Worm (Caenorhabditis elegans) whole organism, late embryonic: Measurements from ENCODE around the gene W09G12.10.
A peak's percentile ranks its signal among the peaks of the same experiment; 100 is the strongest.

Source experiments
- C08G9.2 ChIP-seq: sonication (generic microtip); optimal IDR thresholded peaks from 2 replicates; lab custom pipeline; 2016; ENCODE audit warnings: mild to moderate bottlenecking, missing genetic modification characterization, moderate library complexity, missing compliant biosample characterization
- F13H6.1 ChIP-seq: sonication (generic microtip); optimal IDR thresholded peaks from 2 replicates; lab custom pipeline; 2016; ENCODE audit warnings: missing genetic modification characterization, missing compliant biosample characterization
- K02D7.2 ChIP-seq: sonication (generic microtip); optimal IDR thresholded peaks from 2 replicates; lab custom pipeline; 2017; ENCODE audit warnings: mild to moderate bottlenecking, missing genetic modification characterization, missing compliant biosample characterization
- T23F11.4 ChIP-seq: fragments of 200-800 bp; sonication (Bioruptor generic); optimal IDR thresholded peaks from 2 replicates; lab custom pipeline; 2018; ENCODE audit warnings: mild to moderate bottlenecking, missing genetic modification characterization, missing compliant biosample characterization
- ceh-19 ChIP-seq: fragments of 200-800 bp; sonication (Bioruptor generic); optimal IDR thresholded peaks from 2 replicates; lab custom pipeline; 2018; ENCODE audit warnings: mild to moderate bottlenecking, missing genetic modification characterization, missing compliant biosample characterization
- ceh-31 ChIP-seq: sonication (generic microtip); optimal IDR thresholded peaks from 2 replicates; lab custom pipeline; 2016; ENCODE audit warnings: missing genetic modification characterization, missing compliant biosample characterization
- ceh-45 ChIP-seq: fragments of 200-800 bp; sonication (Bioruptor generic); IDR thresholded peaks from 2 replicates; pipeline ENCODE4 v1.3.6; 2022; ENCODE audit warnings: missing genetic modification reagents, missing genetic modification characterization, missing compliant biosample characterization
- ceh-6 ChIP-seq: fragments of 200-800 bp; sonication (Bioruptor generic); optimal IDR thresholded peaks from 2 replicates; lab custom pipeline; 2018; ENCODE audit warnings: mild to moderate bottlenecking, missing genetic modification characterization, missing compliant biosample characterization
- che-1 ChIP-seq: sonication (generic microtip); optimal IDR thresholded peaks from 2 replicates; lab custom pipeline; 2016; ENCODE audit warnings: mild to moderate bottlenecking, missing genetic modification characterization, missing compliant biosample characterization
- dve-1 ChIP-seq: sonication (generic microtip); optimal IDR thresholded peaks from 2 replicates; lab custom pipeline; 2017; ENCODE audit warnings: antibody characterized with exemption, mild to moderate bottlenecking, missing genetic modification characterization, missing compliant biosample characterization
- ets-4 ChIP-seq: sonication (generic microtip); optimal IDR thresholded peaks from 2 replicates; lab custom pipeline; 2016; ENCODE audit warnings: missing genetic modification characterization, missing compliant biosample characterization
- eyg-1 ChIP-seq: sonication (generic microtip); optimal IDR thresholded peaks from 2 replicates; lab custom pipeline; 2016; ENCODE audit warnings: missing genotype, missing genetic modification characterization, missing compliant biosample characterization
- fkh-6 ChIP-seq: sonication (generic microtip); optimal IDR thresholded peaks from 2 replicates; lab custom pipeline; 2016; ENCODE audit warnings: missing genetic modification characterization, missing compliant biosample characterization
- hlh-15 ChIP-seq: sonication (generic microtip); optimal IDR thresholded peaks from 2 replicates; lab custom pipeline; 2016; ENCODE audit warnings: missing genetic modification characterization, missing compliant biosample characterization
- hlh-6 ChIP-seq: sonication (generic microtip); optimal IDR thresholded peaks from 2 replicates; lab custom pipeline; 2016; ENCODE audit warnings: missing genotype, missing genetic modification characterization, missing compliant biosample characterization
- mec-3 ChIP-seq: sonication (generic microtip); optimal IDR thresholded peaks from 2 replicates; lab custom pipeline; 2016; ENCODE audit warnings: borderline replicate concordance, missing genetic modification characterization, missing compliant biosample characterization
- nfya-1 ChIP-seq: sonication (generic microtip); optimal IDR thresholded peaks from 2 replicates; lab custom pipeline; 2017; ENCODE audit warnings: missing genetic modification characterization, mild to moderate bottlenecking, missing compliant biosample characterization, antibody characterized with exemption, moderate library complexity
- nhr-232 ChIP-seq: sonication (generic microtip); optimal IDR thresholded peaks from 2 replicates; lab custom pipeline; 2016; ENCODE audit warnings: missing genetic modification characterization, missing compliant biosample characterization
- odd-2 ChIP-seq: sonication (generic microtip); optimal IDR thresholded peaks from 2 replicates; lab custom pipeline; 2017; ENCODE audit warnings: antibody characterized with exemption, mild to moderate bottlenecking, missing genetic modification characterization, missing compliant biosample characterization
- pat-9 ChIP-seq: fragments of 200-800 bp; sonication (Bioruptor generic); optimal IDR thresholded peaks from 2 replicates; lab custom pipeline; 2018; ENCODE audit warnings: mild to moderate bottlenecking, missing genetic modification characterization, moderate library complexity, missing compliant biosample characterization
- pqm-1 ChIP-seq: sonication (generic microtip); optimal IDR thresholded peaks from 2 replicates; lab custom pipeline; 2016; ENCODE audit warnings: missing genetic modification characterization, missing compliant biosample characterization
- ref-2 ChIP-seq: sonication (generic microtip); optimal IDR thresholded peaks from 2 replicates; lab custom pipeline; 2016; ENCODE audit warnings: missing genetic modification characterization, missing compliant biosample characterization
- sox-2 ChIP-seq: fragments of 200-800 bp; sonication (Bioruptor generic); IDR thresholded peaks from 2 replicates; pipeline ENCODE4 v1.3.6; 2022; ENCODE audit warnings: missing genetic modification reagents, missing genetic modification characterization, missing compliant biosample characterization
- sox-4 ChIP-seq: sonication (generic microtip); optimal IDR thresholded peaks from 2 replicates; lab custom pipeline; 2017; ENCODE audit warnings: mild to moderate bottlenecking, missing genetic modification characterization, inconsistent platforms, missing compliant biosample characterization
- tbx-7 ChIP-seq: sonication (generic microtip); optimal IDR thresholded peaks from 2 replicates; lab custom pipeline; 2016; ENCODE audit warnings: missing genotype, missing genetic modification characterization, missing compliant biosample characterization
- unc-3 ChIP-seq, 2 experiments: fragments of 200-800 bp in 1 of 2; sonication (Bioruptor generic) in 1 of 2; sonication (generic microtip) in 1 of 2; conservative IDR thresholded peaks in 1 of 2; optimal IDR thresholded peaks in 1 of 2; 2 replicates each; pipeline versions ENCODE4 v1.3.6 to Lab custom; 2016 to 2022; ENCODE audit warnings: missing compliant biosample characterization in 2 of 2, missing genetic modification characterization in 2 of 2, missing genetic modification reagents in 1 of 2
- unc-42 ChIP-seq: sonication (generic microtip); optimal IDR thresholded peaks from 2 replicates; lab custom pipeline; 2016; ENCODE audit warnings: missing genotype, missing genetic modification characterization, missing compliant biosample characterization
- unc-55 ChIP-seq: sonication (generic microtip); optimal IDR thresholded peaks from 2 replicates; lab custom pipeline; 2017; ENCODE audit warnings: missing biosample characterization, missing genetic modification reagents, missing genetic modification characterization
- zip-5 ChIP-seq: sonication (generic microtip); optimal IDR thresholded peaks from 2 replicates; lab custom pipeline; 2016; ENCODE audit warnings: missing genetic modification characterization, missing compliant biosample characterization

Gene W09G12.10

DNA sequence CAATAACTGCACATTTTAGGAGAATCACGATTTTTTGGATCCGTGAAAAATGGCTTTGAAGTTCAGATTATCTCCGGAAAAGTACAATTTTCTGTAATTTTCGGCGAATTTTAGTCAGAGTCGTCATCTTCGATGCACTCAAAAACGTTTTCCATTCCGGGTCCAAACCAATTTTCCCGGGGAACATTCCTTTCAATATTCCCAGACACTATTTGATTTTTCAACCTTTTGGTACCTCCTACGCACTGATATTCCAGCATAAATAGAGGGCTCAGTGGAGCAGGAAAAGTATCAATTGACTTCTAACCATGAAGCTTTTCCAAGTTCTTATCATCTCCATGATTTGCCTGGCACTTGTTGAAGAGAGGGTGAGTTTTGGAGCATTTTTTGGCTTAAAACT, 10.5 kb upstream of the W09G12.10 start, which contains the start of gene W09G12.6:
TSS of gene W09G12.6 (plus strand) at position 301 of the 400 bp plus-strand sequence.
- no peak for TF ChIP-seq sox-2 (GFP tag; lab: Robert Waterston, UW)
- TF ChIP-seq eyg-1 (tag; lab: Kevin White, UChicago) = no peak
- no peak for TF ChIP-seq sox-4 (tag; lab: Kevin White, UChicago)
- TF ChIP-seq, all 69 proteins: peak for 0

DNA sequence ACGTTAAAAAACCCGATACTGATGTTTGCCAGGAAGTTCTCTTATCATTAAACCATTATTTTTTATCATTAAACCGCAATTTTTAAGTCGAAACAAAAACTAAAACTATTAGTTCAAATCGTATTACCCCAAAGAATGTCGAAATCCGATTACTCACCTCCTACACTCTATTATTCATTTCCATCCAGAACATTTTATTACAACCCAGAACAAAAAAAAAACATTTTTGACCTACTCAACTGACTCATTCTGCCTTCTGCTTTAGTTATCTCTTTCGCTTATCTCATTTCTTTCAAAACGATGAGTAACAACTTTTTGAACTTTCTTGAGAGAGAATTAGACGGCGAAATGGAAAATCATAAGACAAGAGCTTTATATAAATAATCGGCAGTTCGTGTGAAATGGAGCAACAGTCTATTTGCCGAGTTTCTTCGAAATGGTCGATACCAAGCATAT, 7.6 kb upstream of the W09G12.10 start, which contains the start of gene W09G12.7:
TSS of gene W09G12.7 (plus strand) at position 406 of the 456 bp plus-strand sequence.
- TF ChIP-seq sox-4 (tag; lab: Kevin White, UChicago) (no peak), K02D7.2 (tag; lab: Kevin White, UChicago) (no peak), fkh-6 (no peak), ref-2 (tag; lab: Kevin White, UChicago) (no peak), ceh-19 (GFP tag; lab: Kevin White, UChicago) (no peak), unc-3 (GFP tag; conservative IDR thresholded peaks at IDR 0.05; lab: Robert Waterston, UW) (no peak), unc-3 (tag; optimal IDR thresholded peaks at IDR 0.05; lab: Kevin White, UChicago) (no peak), pat-9 (no peak), che-1 (tag; lab: Kevin White, UChicago) (no peak), ets-4 (tag; lab: Kevin White, UChicago) (no peak), sox-2 (GFP tag; lab: Robert Waterston, UW) (no peak), ceh-45 (GFP tag; lab: Robert Waterston, UW) (no peak)

DNA sequence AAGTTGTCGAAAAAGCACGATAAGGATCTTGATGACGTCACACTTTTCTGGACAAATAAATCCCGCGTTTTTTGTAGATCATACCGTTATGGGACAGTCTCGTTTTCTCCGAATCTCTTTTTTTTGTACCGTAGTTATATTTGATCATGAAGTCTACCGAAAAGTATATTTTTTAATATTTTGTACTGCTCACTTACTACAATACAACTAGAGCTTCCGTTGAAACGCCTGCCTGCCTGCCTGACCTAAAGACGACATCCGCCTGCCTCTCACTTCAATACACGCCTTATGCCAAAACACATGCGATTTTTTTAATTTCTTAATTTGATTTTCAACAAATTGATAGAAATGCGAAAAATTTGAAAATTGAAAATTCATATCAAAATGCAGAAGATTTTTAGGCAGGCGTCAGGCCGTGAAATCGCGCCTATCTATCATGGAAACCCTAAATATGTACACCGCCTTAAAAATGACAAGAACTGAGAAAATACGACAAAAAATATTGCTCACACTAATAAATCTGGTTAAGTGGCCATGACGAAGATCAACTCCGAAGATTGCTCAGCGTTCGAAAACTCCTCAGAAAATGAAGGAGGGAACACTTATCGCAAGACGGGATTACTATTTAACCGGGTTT, 4.6 kb upstream of the W09G12.10 start, which contains the start of gene W09G12.8:
TSS of gene W09G12.8 (plus strand) at position 587 of the 637 bp plus-strand sequence.
- TF ChIP-seq ceh-31 (no peak), unc-55 (no peak), odd-2 (tag; lab: Kevin White, UChicago) (no peak)

DNA sequence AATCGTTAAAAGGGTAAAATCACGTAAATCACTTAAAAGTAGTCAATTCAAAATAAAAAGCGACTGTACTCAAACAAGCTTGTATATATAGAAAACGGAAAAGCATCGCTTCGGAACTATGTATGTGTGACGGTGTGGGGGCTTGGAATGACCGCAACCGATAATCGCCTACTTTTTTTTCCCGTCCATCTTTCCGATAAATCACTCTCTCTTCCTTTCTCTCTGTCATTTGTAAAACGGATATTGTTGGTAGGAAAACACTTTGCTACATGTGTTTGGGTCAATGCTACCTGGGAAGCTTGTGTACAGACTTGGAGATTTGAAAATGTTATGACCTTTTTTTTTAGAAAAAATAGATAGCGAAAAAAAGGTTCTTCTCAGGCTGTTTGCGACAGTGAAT, 3.7 kb upstream of the W09G12.10 start:
- TF ChIP-seq unc-3 (GFP tag; conservative IDR thresholded peaks at IDR 0.05; lab: Robert Waterston, UW) (no peak), unc-3 (tag; optimal IDR thresholded peaks at IDR 0.05; lab: Kevin White, UChicago) (no peak), hlh-15 (tag; lab: Kevin White, UChicago) (no peak)

DNA sequence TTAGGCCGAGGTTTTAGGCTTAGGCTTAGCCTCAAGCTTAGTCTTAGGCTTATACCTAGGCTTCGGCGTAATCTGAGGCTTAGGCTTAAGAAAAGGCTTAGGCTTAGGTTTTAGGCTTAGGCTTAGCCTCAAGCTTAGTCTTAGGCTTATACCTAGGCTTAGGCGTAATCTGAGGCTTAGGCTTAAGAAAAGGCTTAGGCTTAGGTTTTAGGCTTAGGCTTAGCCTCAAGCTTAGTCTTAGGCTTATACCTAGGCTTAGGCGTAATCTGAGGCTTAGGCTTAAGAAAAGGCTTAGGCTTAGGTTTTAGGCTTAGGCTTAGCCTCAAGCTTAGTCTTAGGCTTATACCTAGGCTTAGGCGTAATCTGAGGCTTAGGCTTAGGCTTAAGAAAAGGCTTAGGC, 3.8 kb downstream of the W09G12.10 start:
- TF ChIP-seq dve-1 (tag; lab: Kevin White, UChicago) = peak; percentile 57
- TF ChIP-seq, all 69 proteins: peak for 1; not testable (repeated sequence) for 68

DNA sequence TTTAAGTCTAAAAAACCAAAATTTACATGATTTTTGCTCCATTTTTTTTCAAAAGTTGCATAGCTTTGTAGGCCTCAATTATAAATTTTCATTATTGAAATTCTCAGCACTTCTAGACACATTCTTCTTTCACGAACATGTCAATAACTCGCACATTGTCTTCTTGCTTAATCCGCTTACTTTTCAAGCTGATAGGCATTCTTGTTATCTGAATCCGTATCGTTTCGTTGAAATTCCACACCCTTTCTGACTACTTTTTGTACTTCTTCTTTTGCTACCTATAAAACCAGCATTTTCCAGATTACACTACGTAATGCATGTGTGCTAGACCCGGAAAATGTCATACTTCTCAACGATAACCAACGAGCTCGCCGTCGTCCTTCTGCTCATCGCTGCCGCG, 4.8 kb downstream of the W09G12.10 start, which contains the start of gene W09G12.9:
TSS of gene W09G12.9 (plus strand) at position 301 of the 400 bp plus-strand sequence.
- TF ChIP-seq pat-9 = no peak
- TF ChIP-seq F13H6.1 (tag; lab: Kevin White, UChicago) = no peak
- no peak for TF ChIP-seq hlh-15 (tag; lab: Kevin White, UChicago)
- no peak for TF ChIP-seq pqm-1 (tag; lab: Kevin White, UChicago)
- no peak for TF ChIP-seq hlh-6 (tag; lab: Kevin White, UChicago)
- no peak for TF ChIP-seq unc-42 (tag; lab: Kevin White, UChicago)
- no peak for TF ChIP-seq C08G9.2 (tag; lab: Kevin White, UChicago)
- TF ChIP-seq che-1 (tag; lab: Kevin White, UChicago) = no peak
- TF ChIP-seq zip-5 (tag; lab: Kevin White, UChicago) = no peak
- no peak for TF ChIP-seq ceh-6 (GFP tag; lab: Kevin White, UChicago)
- no peak for TF ChIP-seq T23F11.4 (GFP tag; lab: Kevin White, UChicago)

DNA sequence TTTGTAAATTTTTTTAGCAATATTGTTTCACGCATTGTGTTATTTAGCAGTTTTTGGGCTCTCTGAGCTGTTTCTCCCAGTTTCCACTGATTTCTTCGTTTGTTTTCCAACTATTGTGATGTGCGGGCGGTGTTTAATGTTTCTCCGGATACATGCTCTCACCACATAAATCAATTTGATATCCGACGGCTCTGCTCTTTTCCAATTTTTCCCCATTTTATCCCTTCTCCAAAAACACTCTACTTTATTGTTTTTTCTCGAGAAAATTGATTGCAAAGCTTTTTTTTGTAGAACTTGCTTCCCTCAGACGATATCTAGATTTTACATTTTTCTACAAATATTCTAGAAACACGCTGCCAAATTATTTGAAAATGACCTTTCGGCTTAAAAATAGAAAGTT, 5.6 kb downstream of the W09G12.10 start:
- TF ChIP-seq nfya-1 (tag; lab: Kevin White, UChicago) = no peak
- no peak for TF ChIP-seq mec-3 (tag; lab: Kevin White, UChicago)
- no peak for TF ChIP-seq tbx-7 (tag; lab: Kevin White, UChicago)
- no peak for TF ChIP-seq pqm-1 (tag; lab: Kevin White, UChicago)
- TF ChIP-seq odd-2 (tag; lab: Kevin White, UChicago) = no peak
- no peak for TF ChIP-seq nhr-232 (tag; lab: Kevin White, UChicago)
- TF ChIP-seq, all 69 proteins: peak for 0
